Worm (Caenorhabditis elegans) whole organism, L2 larva: ENCODE data around the gene C44B7.7.

Source experiments
- C34F6.9 ChIP-seq: fragments of 150-350 bp; optimal IDR thresholded peaks from 2 replicates; lab custom pipeline; 2014; ENCODE audit warnings: missing biosample characterization, missing genetic modification characterization
- F13H6.1 ChIP-seq: sonication (generic microtip); optimal IDR thresholded peaks from 2 replicates; lab custom pipeline; 2016; ENCODE audit warnings: missing genetic modification characterization, missing compliant biosample characterization
- R02D3.7 ChIP-seq: fragments of 150-350 bp; optimal IDR thresholded peaks from 2 replicates; lab custom pipeline; 2014; ENCODE audit warnings: missing biosample characterization, missing genetic modification characterization
- ZK546.5 ChIP-seq: sonication (generic microtip); optimal IDR thresholded peaks from 2 replicates; lab custom pipeline; 2017; ENCODE audit warnings: missing biosample characterization, missing genetic modification characterization
- alr-1 ChIP-seq: fragments of 150-350 bp; optimal IDR thresholded peaks from 2 replicates; lab custom pipeline; 2014; ENCODE audit warnings: missing biosample characterization, missing genetic modification characterization
- aly-2 ChIP-seq: fragments of 150-350 bp; optimal IDR thresholded peaks from 2 replicates; lab custom pipeline; 2014; ENCODE audit warnings: missing biosample characterization, missing genetic modification characterization
- blmp-1 ChIP-seq: sonication (generic microtip); optimal IDR thresholded peaks from 2 replicates; lab custom pipeline; 2017; ENCODE audit warnings: missing genetic modification characterization, mild to moderate bottlenecking, missing compliant biosample characterization, antibody characterized with exemption, moderate library complexity; ENCODE audit not compliant: insufficient read depth
- ceh-82 ChIP-seq: fragments of 150-350 bp; optimal IDR thresholded peaks from 2 replicates; lab custom pipeline; 2014; ENCODE audit warnings: missing biosample characterization, missing genetic modification characterization
- dmd-4 ChIP-seq: sonication (generic microtip); optimal IDR thresholded peaks from 2 replicates; lab custom pipeline; 2017; ENCODE audit warnings: missing biosample characterization, missing genetic modification characterization
- egl-27 ChIP-seq: sonication (generic microtip); optimal IDR thresholded peaks from 3 replicates; lab custom pipeline; 2017; ENCODE audit warnings: missing biosample characterization, missing genetic modification reagents, missing genetic modification characterization
- elt-1 ChIP-seq: fragments of 150-350 bp; optimal IDR thresholded peaks from 2 replicates; lab custom pipeline; 2014; ENCODE audit warnings: missing biosample characterization, missing genetic modification characterization
- fos-1 ChIP-seq: fragments of 150-350 bp; optimal IDR thresholded peaks from 2 replicates; lab custom pipeline; 2014; ENCODE audit warnings: missing biosample characterization, missing genetic modification characterization
- lin-11 ChIP-seq: fragments of 150-350 bp; sonication (generic microtip); optimal IDR thresholded peaks from 2 replicates; lab custom pipeline; 2014; ENCODE audit warnings: missing biosample characterization, missing genetic modification characterization, inconsistent platforms, mixed read lengths
- lin-13 ChIP-seq: fragments of 150-350 bp; optimal IDR thresholded peaks from 2 replicates; lab custom pipeline; 2014; ENCODE audit warnings: missing biosample characterization, missing genetic modification reagents, missing genetic modification characterization
- lin-39 ChIP-seq: fragments of 150-350 bp; optimal IDR thresholded peaks from 2 replicates; lab custom pipeline; 2014; ENCODE audit warnings: missing biosample characterization, missing genetic modification reagents, missing genetic modification characterization
- lsy-2 ChIP-seq, 2 experiments: fragments of 150-350 bp in 1 of 2; sonication (generic microtip) in 1 of 2; optimal IDR thresholded peaks; 2 replicates each; lab custom pipeline; 2014 to 2017; ENCODE audit warnings: missing biosample characterization in 2 of 2, missing genetic modification characterization in 2 of 2
- mab-5 ChIP-seq: fragments of 150-350 bp; optimal IDR thresholded peaks from 2 replicates; lab custom pipeline; 2014; ENCODE audit warnings: missing biosample characterization, missing genetic modification characterization
- mbf-1 ChIP-seq: sonication (generic microtip); optimal IDR thresholded peaks from 2 replicates; lab custom pipeline; 2017; ENCODE audit warnings: missing biosample characterization, missing genetic modification characterization
- mdl-1 ChIP-seq, 2 experiments: fragments of 150-350 bp in 1 of 2; sonication (generic microtip) in 1 of 2; optimal IDR thresholded peaks; 2 replicates each; lab custom pipeline; 2017; ENCODE audit warnings: missing biosample characterization in 2 of 2, missing genetic modification characterization in 2 of 2
- nhr-11 ChIP-seq: fragments of 150-350 bp; optimal IDR thresholded peaks from 2 replicates; lab custom pipeline; 2014; ENCODE audit warnings: missing biosample characterization, missing genetic modification characterization
- nhr-12 ChIP-seq: fragments of 150-350 bp; optimal IDR thresholded peaks from 2 replicates; lab custom pipeline; 2014; ENCODE audit warnings: missing biosample characterization, missing genetic modification characterization
- nhr-129 ChIP-seq: fragments of 150-350 bp; optimal IDR thresholded peaks from 2 replicates; lab custom pipeline; 2014; ENCODE audit warnings: missing biosample characterization, missing genetic modification characterization
- nhr-21 ChIP-seq: fragments of 150-350 bp; optimal IDR thresholded peaks from 2 replicates; lab custom pipeline; 2014; ENCODE audit warnings: missing biosample characterization, missing genetic modification characterization
- nhr-23 ChIP-seq: fragments of 150-350 bp; optimal IDR thresholded peaks from 2 replicates; lab custom pipeline; 2014; ENCODE audit warnings: missing biosample characterization, missing genetic modification reagents, missing genetic modification characterization
- nhr-237 ChIP-seq: fragments of 150-350 bp; optimal IDR thresholded peaks from 2 replicates; lab custom pipeline; 2014; ENCODE audit warnings: missing biosample characterization, missing genetic modification characterization
- nhr-25 ChIP-seq: fragments of 150-350 bp; sonication (generic microtip); optimal IDR thresholded peaks from 3 replicates; lab custom pipeline; 2014; ENCODE audit warnings: missing biosample characterization, missing genetic modification characterization
- nhr-6 ChIP-seq: fragments of 150-350 bp; optimal IDR thresholded peaks from 2 replicates; lab custom pipeline; 2014; ENCODE audit warnings: missing biosample characterization, missing genetic modification characterization
- nhr-77 ChIP-seq: fragments of 150-350 bp; optimal IDR thresholded peaks from 2 replicates; lab custom pipeline; 2014; ENCODE audit warnings: missing biosample characterization, missing genetic modification characterization
- skn-1 ChIP-seq: sonication (generic microtip); optimal IDR thresholded peaks from 2 replicates; lab custom pipeline; 2017; ENCODE audit warnings: missing biosample characterization, missing genetic modification characterization
- sma-3 ChIP-seq: sonication (generic microtip); optimal IDR thresholded peaks from 2 replicates; lab custom pipeline; 2016; ENCODE audit warnings: missing genetic modification reagents, missing genetic modification characterization, missing compliant biosample characterization
- sma-9 ChIP-seq, 2 experiments: fragments of 150-350 bp in 1 of 2; sonication (generic microtip) in 1 of 2; optimal IDR thresholded peaks; 2 replicates each; lab custom pipeline; 2014 to 2016; ENCODE audit warnings: missing genetic modification characterization in 2 of 2, mild to moderate bottlenecking in 1 of 2, missing biosample characterization in 1 of 2, missing compliant biosample characterization in 1 of 2, missing genetic modification reagents in 1 of 2, moderate library complexity in 1 of 2
- snpc-4 ChIP-seq: fragments of 150-350 bp; optimal IDR thresholded peaks from 2 replicates; lab custom pipeline; 2014; ENCODE audit warnings: missing biosample characterization, missing genetic modification characterization
- unc-39 ChIP-seq: fragments of 150-350 bp; optimal IDR thresholded peaks from 2 replicates; lab custom pipeline; 2014; ENCODE audit warnings: missing biosample characterization, missing genetic modification characterization
- unc-55 ChIP-seq: fragments of 150-350 bp; sonication (generic microtip); optimal IDR thresholded peaks from 3 replicates; lab custom pipeline; 2014; ENCODE audit warnings: missing biosample characterization, missing genetic modification reagents, missing genetic modification characterization
- unc-62 ChIP-seq: fragments of 150-350 bp; optimal IDR thresholded peaks from 2 replicates; lab custom pipeline; 2014; ENCODE audit warnings: missing biosample characterization, missing genetic modification reagents, missing genetic modification characterization
- zag-1 ChIP-seq: fragments of 150-350 bp; optimal IDR thresholded peaks from 2 replicates; lab custom pipeline; 2014; ENCODE audit warnings: missing biosample characterization, missing genetic modification characterization
- ztf-1 ChIP-seq: fragments of 200-800 bp; sonication (Bioruptor generic); conservative IDR thresholded peaks from 2 replicates; pipeline ENCODE4 v1.3.6; 2022; ENCODE audit warnings: missing genetic modification characterization, missing compliant biosample characterization
- ztf-11 ChIP-seq: sonication (generic microtip); optimal IDR thresholded peaks from 2 replicates; lab custom pipeline; 2017; ENCODE audit warnings: missing biosample characterization, missing genetic modification characterization
- ztf-4 ChIP-seq: fragments of 150-350 bp; optimal IDR thresholded peaks from 2 replicates; lab custom pipeline; 2014; ENCODE audit warnings: missing biosample characterization, missing genetic modification characterization

The C44B7.7 gene

ce11 chrII:6900708-6901107, 20.7 kb upstream of the C44B7.7 start:
- TF ChIP-seq C34F6.9 (tag; lab: Kevin White, UChicago) (no peak), ztf-1 (GFP tag; lab: Robert Waterston, UW) (no peak), skn-1 (no peak)

ce11 chrII:6898017-6898779, 18.2 kb upstream of the C44B7.7 start, which contains the start of gene hrpl-1:
Gene hrpl-1, plus strand, starts transcription at chrII:6898729.
- TF ChIP-seq nhr-12 (tag; lab: Kevin White, UChicago) (no peak), R02D3.7 (no peak), egl-27 (tag; lab: Kevin White, UChicago) (no peak), nhr-23 (no peak), unc-62 (GFP tag; lab: Kevin White, UChicago) (no peak), nhr-21 (tag; lab: Kevin White, UChicago) (no peak), unc-39 (tag; lab: Kevin White, UChicago) (no peak), aly-2 (tag; lab: Kevin White, UChicago) (no peak), skn-1 (no peak), zag-1 (tag; lab: Kevin White, UChicago) (no peak), nhr-25 (no peak), snpc-4 (tag; lab: Kevin White, UChicago) (no peak), mdl-1 (tag; optimal IDR thresholded peaks at IDR 0.05; lab: Kevin White, UChicago) (no peak), dmd-4 (tag; lab: Kevin White, UChicago) (no peak), nhr-77 (no peak), nhr-6 (tag; lab: Kevin White, UChicago) (no peak), lin-39 (no peak), unc-55 (GFP tag; lab: Kevin White, UChicago) (peak; percentile 26), lsy-2 (tag; optimal IDR thresholded peaks at IDR 0.05; lab: Kevin White, UChicago) (peak in 1 of 2 experiments; percentile 19), F13H6.1 (tag; lab: Kevin White, UChicago) (no peak), sma-9 (GFP tag; optimal IDR thresholded peaks at IDR 0.05; lab: Kevin White, UChicago) (peak; percentile 29), sma-9 (tag; optimal IDR thresholded peaks at IDR 0.05; lab: Kevin White, UChicago) (no peak), sma-3 (GFP tag; lab: Kevin White, UChicago) (peak; percentile 33), mbf-1 (no peak), blmp-1 (tag; lab: Kevin White, UChicago) (no peak), mab-5 (tag; lab: Kevin White, UChicago) (no peak), nhr-237 (tag; lab: Kevin White, UChicago) (no peak), lin-13 (no peak), alr-1 (tag; lab: Kevin White, UChicago) (no peak), ceh-82 (tag; lab: Kevin White, UChicago) (no peak), lin-11 (tag; lab: Kevin White, UChicago) (no peak), ztf-11 (tag; lab: Kevin White, UChicago) (no peak), nhr-129 (no peak), elt-1 (tag; lab: Kevin White, UChicago) (no peak), ZK546.5 (no peak), ztf-4 (no peak), fos-1 (peak; percentile 40), nhr-11 (tag; lab: Kevin White, UChicago) (no peak), C34F6.9 (tag; lab: Kevin White, UChicago) (peak; percentile 23)
- TF ChIP-seq, all 48 proteins: peak for 6

- TF ChIP-seq fos-1 (peak; percentile 52), zag-1 (tag; lab: Kevin White, UChicago) (no peak)
These were observed 17.5 kb upstream of the C44B7.7 start, which contains the start of gene C44B7.11 for ce11 chrII:6897507-6897906. Gene C44B7.11, minus strand, starts transcription at chrII:6897540.
